Fruit fly (Drosophila melanogaster): ENCODE results near the gene lost.

Gene lost

DNA sequence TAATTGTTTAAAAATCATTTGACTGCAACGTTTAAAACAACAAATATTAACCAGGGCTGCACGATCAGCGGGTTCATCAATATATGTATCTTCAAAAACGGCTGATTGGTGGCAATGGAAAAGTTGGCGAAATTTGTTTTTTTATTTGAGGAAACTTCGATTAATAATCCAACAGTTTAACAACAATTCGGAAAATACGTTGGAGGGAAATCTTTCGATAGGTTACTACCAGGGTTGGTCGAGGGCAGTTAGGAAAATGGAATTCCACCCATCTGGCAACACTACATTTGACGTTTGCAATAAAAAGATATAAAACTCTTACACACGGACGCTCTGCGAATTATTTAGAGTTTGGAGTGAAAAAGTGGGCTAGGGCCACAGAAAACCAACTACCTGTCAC is 34.2 kb downstream of the lost start, which contains the start of the genes Lipt2 and CG14650:
Gene Lipt2, minus strand, starts transcription at position 217 of the 400 bp plus-strand sequence.
Gene CG14650, plus strand, starts transcription at position 275 of the 400 bp plus-strand sequence.
- TF ChIP-seq CG11617 (GFP tag; optimal IDR thresholded peaks at IDR 0.05) (peak; percentile 67), pad (GFP tag; optimal IDR thresholded peaks at IDR 0.05) (peak; percentile 9), CG1620 (GFP tag; optimal IDR thresholded peaks at IDR 0.05) (peak; percentile 73), CG12768 (GFP tag; optimal IDR thresholded peaks at IDR 0.05) (no peak), CG33017 (tag; optimal IDR thresholded peaks at IDR 0.05) (peak; percentile 25), cic (GFP tag; optimal IDR thresholded peaks at IDR 0.05) (peak; percentile 0), Hr96 (GFP tag; optimal IDR thresholded peaks at IDR 0.05) (peak; percentile 80), toe (GFP tag; optimal IDR thresholded peaks at IDR 0.05) (no peak), CG7045 (GFP tag; optimal IDR thresholded peaks at IDR 0.05) (peak; percentile 38), CG5204 (GFP tag; optimal IDR thresholded peaks at IDR 0.05) (no peak), bab1 (GFP tag; optimal IDR thresholded peaks at IDR 0.05) (peak; percentile 70), CG14711 (tag; optimal IDR thresholded peaks at IDR 0.05) (peak; percentile 53), cnc (optimal IDR thresholded peaks at IDR 0.05) (no peak), tj (GFP tag; optimal IDR thresholded peaks at IDR 0.05) (peak; percentile 55), ovo (GFP tag; optimal IDR thresholded peaks at IDR 0.05) (no peak), Clk (GFP tag; optimal IDR thresholded peaks at IDR 0.05) (peak; percentile 61), kay (GFP tag; ENCODE audit: borderline replicate concordance) (no peak), Mnt (GFP tag; optimal IDR thresholded peaks at IDR 0.05) (peak; percentile 72), CG7101 (tag; optimal IDR thresholded peaks at IDR 0.05) (peak; percentile 62), Crg-1 (GFP tag; optimal IDR thresholded peaks at IDR 0.05) (peak; percentile 65)

DNA sequence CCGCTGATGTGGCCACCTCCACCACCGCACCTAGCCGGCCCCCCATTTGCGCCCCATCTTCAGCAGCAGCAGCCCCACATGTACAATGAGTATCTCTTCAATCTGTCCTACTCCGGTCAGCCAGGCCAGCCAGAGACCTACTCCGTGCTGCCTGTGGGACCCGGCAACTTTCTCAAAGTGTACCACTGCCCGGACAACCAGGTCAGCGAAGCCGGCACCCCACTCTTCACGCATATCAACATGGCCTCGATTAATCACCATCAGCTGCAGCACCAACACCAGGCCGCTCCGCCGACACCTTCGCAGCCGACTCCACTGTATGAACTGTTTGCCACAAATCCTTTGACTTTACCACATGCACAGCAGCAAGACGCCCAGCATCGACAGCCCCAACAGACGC is 34.9 kb downstream of the lost start:
- TF ChIP-seq Hr96 (GFP tag; optimal IDR thresholded peaks at IDR 0.05) (no peak), CG7101 (tag; optimal IDR thresholded peaks at IDR 0.05) (no peak), Mnt (GFP tag; optimal IDR thresholded peaks at IDR 0.05) (no peak), CG33017 (tag; optimal IDR thresholded peaks at IDR 0.05) (no peak), pad (GFP tag; optimal IDR thresholded peaks at IDR 0.05) (no peak), toe (GFP tag; optimal IDR thresholded peaks at IDR 0.05) (no peak), cnc (optimal IDR thresholded peaks at IDR 0.05) (no peak), cic (GFP tag; optimal IDR thresholded peaks at IDR 0.05) (no peak), ovo (GFP tag; optimal IDR thresholded peaks at IDR 0.05) (no peak), CG7045 (GFP tag; optimal IDR thresholded peaks at IDR 0.05) (no peak), Crg-1 (GFP tag; optimal IDR thresholded peaks at IDR 0.05) (no peak)

DNA sequence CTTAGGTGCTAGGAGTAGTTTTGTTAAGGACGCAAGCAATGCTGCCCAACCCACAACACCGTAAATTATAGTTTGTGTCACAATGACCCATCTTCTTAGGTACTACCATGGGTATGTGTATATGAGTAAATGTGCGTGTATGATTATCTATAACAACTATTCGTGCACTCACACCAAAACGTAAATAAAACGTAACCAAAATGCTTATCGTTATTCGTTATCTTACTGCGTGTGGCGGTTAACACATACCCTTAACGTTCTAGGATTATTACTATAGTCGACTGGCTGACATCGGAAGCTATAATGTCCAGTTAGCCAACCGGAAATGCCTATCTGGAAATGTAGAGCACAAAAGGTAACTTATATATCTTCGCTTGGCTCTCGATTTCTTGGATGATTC is 42.2 kb downstream of the lost start:
- TF ChIP-seq cnc (optimal IDR thresholded peaks at IDR 0.05) = no peak
- no peak for TF ChIP-seq tj (GFP tag; optimal IDR thresholded peaks at IDR 0.05)
- no peak for TF ChIP-seq Hr96 (GFP tag; optimal IDR thresholded peaks at IDR 0.05)
- TF ChIP-seq CG7101 (tag; optimal IDR thresholded peaks at IDR 0.05) = no peak
- TF ChIP-seq Mnt (GFP tag; optimal IDR thresholded peaks at IDR 0.05) = no peak
- no peak for TF ChIP-seq kay (GFP tag; ENCODE audit: borderline replicate concordance)
- TF ChIP-seq toe (GFP tag; optimal IDR thresholded peaks at IDR 0.05) = no peak

DNA sequence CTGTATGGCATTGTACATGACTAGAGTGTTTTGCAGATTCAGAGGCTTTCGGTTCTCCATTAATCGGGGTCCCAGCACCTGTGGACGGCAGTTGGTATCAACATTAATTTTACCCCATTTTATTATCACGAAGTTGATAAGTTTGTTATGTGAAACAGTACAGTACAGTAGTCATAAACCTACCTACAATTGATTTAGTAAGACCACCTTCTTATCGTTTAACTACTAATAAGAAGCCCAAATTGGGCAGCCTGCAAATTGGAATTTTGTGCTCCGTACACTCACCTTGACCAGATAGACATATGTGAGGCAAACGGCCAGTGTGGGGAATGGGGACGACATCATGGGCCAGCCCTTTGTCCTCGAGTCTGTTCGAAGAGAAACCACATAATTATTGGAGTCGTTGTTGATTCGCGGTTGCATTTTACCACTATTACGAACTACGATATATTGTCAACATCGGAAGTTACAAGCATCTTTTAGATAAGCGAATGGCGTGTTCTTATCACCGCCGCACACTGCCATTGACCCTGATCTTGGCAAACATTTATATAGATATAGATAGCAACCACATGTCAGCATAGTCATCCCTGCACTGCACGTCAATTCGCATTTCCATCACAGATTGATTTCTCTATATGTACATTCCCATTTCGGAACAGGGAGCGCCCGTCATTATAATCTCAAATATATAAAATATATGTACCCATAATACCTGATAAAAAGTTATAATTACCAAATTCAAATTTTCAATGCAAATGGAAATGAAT is 43.8 kb downstream of the lost start:
- TF ChIP-seq cic (GFP tag; optimal IDR thresholded peaks at IDR 0.05) (no peak), CG1620 (GFP tag; optimal IDR thresholded peaks at IDR 0.05) (no peak), Clk (GFP tag; optimal IDR thresholded peaks at IDR 0.05) (no peak), CG7045 (GFP tag; optimal IDR thresholded peaks at IDR 0.05) (no peak), kay (GFP tag; ENCODE audit: borderline replicate concordance) (no peak), CG12768 (GFP tag; optimal IDR thresholded peaks at IDR 0.05) (no peak), Mnt (GFP tag; optimal IDR thresholded peaks at IDR 0.05) (no peak), Hr96 (GFP tag; optimal IDR thresholded peaks at IDR 0.05) (no peak), CG5204 (GFP tag; optimal IDR thresholded peaks at IDR 0.05) (no peak), bab1 (GFP tag; optimal IDR thresholded peaks at IDR 0.05) (no peak), CG11617 (GFP tag; optimal IDR thresholded peaks at IDR 0.05) (no peak), CG7101 (tag; optimal IDR thresholded peaks at IDR 0.05) (no peak), CG14711 (tag; optimal IDR thresholded peaks at IDR 0.05) (no peak), cnc (optimal IDR thresholded peaks at IDR 0.05) (no peak), tj (GFP tag; optimal IDR thresholded peaks at IDR 0.05) (no peak)

DNA sequence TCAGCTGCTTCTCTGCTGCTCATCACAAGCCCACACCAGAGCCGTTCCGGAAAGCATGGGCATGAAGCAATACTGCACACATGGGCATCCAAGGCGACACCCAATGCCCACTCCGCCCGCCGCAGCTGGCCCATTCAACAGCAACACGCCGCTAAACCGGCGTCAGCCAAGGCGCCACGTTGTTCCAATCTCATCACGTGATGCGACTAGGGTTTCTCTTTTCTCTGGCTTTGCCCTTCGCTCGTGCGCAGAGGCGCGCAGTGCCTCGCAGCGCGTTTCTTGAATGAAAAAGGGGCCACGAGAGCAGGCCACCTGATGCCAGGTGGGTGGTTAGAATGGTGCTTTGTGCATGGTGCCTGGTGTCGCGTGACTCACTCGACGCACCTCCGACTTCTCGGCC is 46.4 kb downstream of the lost start:
- TF ChIP-seq cic (GFP tag; optimal IDR thresholded peaks at IDR 0.05) (peak; percentile 16), Mnt (GFP tag; optimal IDR thresholded peaks at IDR 0.05) (peak; percentile 31), toe (GFP tag; optimal IDR thresholded peaks at IDR 0.05) (no peak)

DNA sequence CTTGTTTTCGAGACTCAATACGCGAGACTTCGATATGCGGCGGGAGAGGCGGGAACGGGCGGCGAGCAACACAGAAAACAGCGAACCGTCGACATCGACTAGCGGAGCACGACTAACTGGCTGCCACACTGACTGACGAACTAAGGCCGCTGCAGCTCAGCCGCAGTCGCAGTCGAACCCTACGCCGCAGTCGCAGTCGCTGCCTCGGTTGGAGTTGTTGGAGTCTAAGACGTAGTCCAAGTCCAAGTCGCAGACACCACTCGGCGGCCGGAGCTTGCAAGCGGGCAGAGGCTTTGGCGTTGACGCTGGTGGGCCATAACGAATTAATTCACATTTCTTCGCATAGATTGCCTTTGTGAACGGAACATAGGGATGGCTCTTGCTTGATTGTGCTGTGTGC is 47.8 kb downstream of the lost start:
- TF ChIP-seq Hr96 (GFP tag; optimal IDR thresholded peaks at IDR 0.05) (no peak), CG12768 (GFP tag; optimal IDR thresholded peaks at IDR 0.05) (no peak), CG7101 (tag; optimal IDR thresholded peaks at IDR 0.05) (no peak), Mnt (GFP tag; optimal IDR thresholded peaks at IDR 0.05) (no peak), toe (GFP tag; optimal IDR thresholded peaks at IDR 0.05) (no peak)
